Fruit fly (Drosophila melanogaster): Measurements from ENCODE around the gene CG6073.

DNA sequence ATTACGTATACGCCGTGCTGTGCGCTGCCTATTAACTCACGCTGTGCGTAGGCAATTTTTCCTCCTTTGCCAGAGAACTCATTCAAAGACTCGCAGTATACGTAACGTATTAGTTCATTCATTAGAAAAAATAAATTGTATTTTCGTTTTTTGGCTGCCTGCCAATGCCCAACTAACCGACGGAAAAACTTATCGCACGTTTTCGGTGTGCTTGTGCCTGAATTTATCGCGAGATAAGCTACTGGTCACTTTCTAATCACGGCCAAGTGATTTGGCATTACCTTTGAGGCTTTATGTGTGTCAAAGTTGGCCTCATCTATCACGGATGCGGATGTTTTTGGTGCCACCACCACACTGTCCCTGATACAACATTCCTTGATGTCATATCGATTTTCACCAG is 24.3 kb upstream of the CG6073 start:
- TF ChIP-seq so (GFP tag; IDR thresholded peaks at IDR 0.05), result no peak
- no peak for TF ChIP-seq CG12219 (GFP tag; optimal IDR thresholded peaks at IDR 0.05)
- no peak for TF ChIP-seq Dref (GFP tag; IDR thresholded peaks at IDR 0.05)
- TF ChIP-seq slp2 (GFP tag; optimal IDR thresholded peaks at IDR 0.05), result no peak
- no peak for TF ChIP-seq twi (tag; optimal IDR thresholded peaks at IDR 0.05)
